Worm (Caenorhabditis elegans): ENCODE data around the gene F54E2.9.

Gene F54E2.9

ce11 chrV:2795998-2796397, 17.8 kb downstream of the F54E2.9 start, which contains the start of gene F54E2.2:
Gene F54E2.2, plus strand, starts transcription at chrV:2796298.
- TF ChIP-seq lin-13 (GFP tag; optimal IDR thresholded peaks at IDR 0.05) (no peak), unc-62 (GFP tag; optimal IDR thresholded peaks at IDR 0.05) (no peak), snpc-4 (tag; optimal IDR thresholded peaks at IDR 0.05) (no peak), C16A3.4 (tag; optimal IDR thresholded peaks at IDR 0.05) (no peak), skn-1 (tag; optimal IDR thresholded peaks at IDR 0.05) (no peak), elt-3 (tag; optimal IDR thresholded peaks at IDR 0.05) (no peak), elt-2 (tag; optimal IDR thresholded peaks at IDR 0.05) (no peak), aly-2 (tag; optimal IDR thresholded peaks at IDR 0.05) (no peak), C34B4.2 (tag; optimal IDR thresholded peaks at IDR 0.05) (no peak), alr-1 (tag; optimal IDR thresholded peaks at IDR 0.05; ENCODE audit: borderline replicate concordance) (no peak), nhr-20 (tag; optimal IDR thresholded peaks at IDR 0.05) (no peak), snu-23 (GFP tag; optimal IDR thresholded peaks at IDR 0.05) (no peak), jun-1 (tag; optimal IDR thresholded peaks at IDR 0.05) (no peak), nhr-71 (tag; optimal IDR thresholded peaks at IDR 0.05) (no peak), nhr-76 (tag; optimal IDR thresholded peaks at IDR 0.05) (no peak), nhr-11 (tag; optimal IDR thresholded peaks at IDR 0.05) (no peak)

DNA sequence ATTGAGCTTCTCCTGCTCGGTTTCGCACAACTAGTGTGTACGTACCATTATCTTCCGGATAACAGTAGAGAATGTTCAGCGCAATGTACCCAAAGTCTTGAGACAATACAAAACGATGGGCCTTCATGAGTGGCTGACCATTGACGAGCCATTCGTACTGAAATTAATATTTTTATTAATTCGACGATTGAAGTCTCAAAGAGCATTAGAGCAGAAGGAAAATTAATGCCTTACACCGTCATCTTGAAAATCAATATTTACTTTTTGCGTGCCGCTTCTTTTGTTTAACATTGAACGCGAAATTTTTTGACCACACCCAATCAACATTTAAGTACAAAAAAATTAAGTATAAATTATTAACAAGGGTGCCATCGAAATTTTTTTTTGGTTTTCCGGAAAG, 20.8 kb downstream of the F54E2.9 start:
- TF ChIP-seq lsy-2 (tag; optimal IDR thresholded peaks at IDR 0.05) (no peak), efl-1 (optimal IDR thresholded peaks at IDR 0.05) (no peak), efl-1 (GFP tag; optimal IDR thresholded peaks at IDR 0.05 in 1 of 2) (peak in 1 of 2 experiments; percentile 68)

- TF ChIP-seq elt-3 (tag; optimal IDR thresholded peaks at IDR 0.05) (peak in 1 of 6 experiments; percentile 0), nhr-76 (tag; optimal IDR thresholded peaks at IDR 0.05) (no peak), mep-1 (tag; optimal IDR thresholded peaks at IDR 0.05) (no peak)
These were observed 33.0 kb downstream of the F54E2.9 start, which contains the start of gene R05D8.11 for ce11 chrV:2780786-2781185. Gene R05D8.11, minus strand, starts transcription at chrV:2780886.

DNA sequence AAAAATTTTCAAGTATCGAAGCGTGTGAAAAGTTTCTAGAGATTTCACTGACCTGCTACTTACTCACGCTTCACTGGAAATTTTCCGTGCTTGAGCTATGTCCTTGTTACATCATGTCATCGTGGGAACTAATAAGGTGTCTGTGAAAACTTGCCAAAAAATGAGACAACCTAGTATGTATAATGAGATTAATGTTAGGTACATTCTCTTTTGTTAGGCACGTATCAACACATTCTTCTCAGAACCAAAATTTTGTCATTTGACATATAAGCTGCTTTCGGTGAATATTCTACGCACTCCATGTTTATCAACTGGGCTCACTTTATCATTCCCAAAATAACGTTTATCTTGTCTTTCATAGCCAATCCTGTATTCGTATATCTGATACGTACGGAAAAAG, 39.7 kb downstream of the F54E2.9 start, which contains the start of gene srj-18:
TSS of gene srj-18 (plus strand) at position 301 of the 400 bp plus-strand sequence.
- TF ChIP-seq mab-9 (GFP tag; IDR thresholded peaks at IDR 0.05) (no peak), fkh-8 (tag; optimal IDR thresholded peaks at IDR 0.05) (peak; percentile 59)

- TF ChIP-seq unc-98 (GFP tag; IDR thresholded peaks at IDR 0.05) (no peak), lin-13 (GFP tag; optimal IDR thresholded peaks at IDR 0.05) (no peak), ceh-8 (GFP tag; optimal IDR thresholded peaks at IDR 0.05) (no peak), egl-13 (tag; optimal IDR thresholded peaks at IDR 0.05) (no peak), snpc-4 (tag; optimal IDR thresholded peaks at IDR 0.05) (no peak), hlh-4 (tag; optimal IDR thresholded peaks at IDR 0.05) (no peak), sox-4 (tag; optimal IDR thresholded peaks at IDR 0.05) (no peak), efl-1 (optimal IDR thresholded peaks at IDR 0.05) (no peak), efl-1 (GFP tag; optimal IDR thresholded peaks at IDR 0.05 in 1 of 2) (no peak), nhr-19 (GFP tag; conservative IDR thresholded peaks at IDR 0.05) (no peak), ztf-11 (tag; optimal IDR thresholded peaks at IDR 0.05) (no peak), ces-1 (GFP tag; optimal IDR thresholded peaks at IDR 0.05) (no peak), ama-1 (optimal IDR thresholded peaks at IDR 0.05) (no peak), mdl-1 (tag; optimal IDR thresholded peaks at IDR 0.05) (no peak), F16B12.6 (tag; optimal IDR thresholded peaks at IDR 0.05) (no peak), fkh-4 (tag; optimal IDR thresholded peaks at IDR 0.05; ENCODE audit: borderline replicate concordance) (no peak), nhr-71 (tag; optimal IDR thresholded peaks at IDR 0.05) (no peak), sptf-1 (tag; optimal IDR thresholded peaks at IDR 0.05) (no peak)
These were observed 42.2 kb downstream of the F54E2.9 start, which contains the start of gene srh-56 for ce11 chrV:2771560-2771959. Gene srh-56, plus strand, starts transcription at chrV:2771860.

All from whole organism, L1 larva.